Worm (Caenorhabditis elegans) whole organism, young adult: ENCODE data around the gene F43C11.10.

Experiments used
- C06A6.2 ChIP-seq: fragments of 200-800 bp; sonication (Bioruptor generic); conservative IDR thresholded peaks from 2 replicates; pipeline ENCODE4 v1.3.6; 2022; ENCODE audit warnings: missing genetic modification characterization, missing compliant biosample characterization
- C17E4.6 ChIP-seq: fragments of 200-800 bp; sonication (Bioruptor generic); IDR thresholded peaks from 2 replicates; pipeline ENCODE4 v1.3.6; 2022; ENCODE audit warnings: missing genetic modification reagents, missing genetic modification characterization, missing compliant biosample characterization
- F37B4.10 ChIP-seq: fragments of 200-800 bp; sonication (Bioruptor generic); IDR thresholded peaks from 2 replicates; pipeline ENCODE4 v1.3.6; 2022; ENCODE audit warnings: missing genetic modification characterization, missing compliant biosample characterization
- F39B2.1 ChIP-seq: fragments of 200-800 bp; sonication (Bioruptor generic); IDR thresholded peaks from 2 replicates; pipeline ENCODE4 v1.3.6; 2022; ENCODE audit warnings: missing genetic modification reagents, missing genetic modification characterization, missing compliant biosample characterization
- F49E8.2 ChIP-seq: sonication (generic microtip); optimal IDR thresholded peaks from 3 replicates; lab custom pipeline; 2017; ENCODE audit warnings: missing genetic modification characterization, mild to moderate bottlenecking, missing compliant biosample characterization, antibody characterized with exemption, moderate library complexity; ENCODE audit not compliant: insufficient read depth
- F52B5.7 ChIP-seq: sonication (generic microtip); optimal IDR thresholded peaks from 2 replicates; lab custom pipeline; 2016; ENCODE audit warnings: mild to moderate bottlenecking, missing genetic modification characterization, missing compliant biosample characterization
- Y95B8A.8 ChIP-seq: fragments of 200-800 bp; sonication (Bioruptor generic); IDR thresholded peaks from 2 replicates; pipeline ENCODE4 v1.3.6; 2022; ENCODE audit warnings: missing genetic modification reagents, missing genetic modification characterization, missing compliant biosample characterization
- attf-3 ChIP-seq: fragments of 200-800 bp; sonication (Bioruptor generic); conservative IDR thresholded peaks from 2 replicates; pipeline ENCODE4 v1.3.6; 2022; ENCODE audit warnings: missing genetic modification reagents, missing genetic modification characterization, missing compliant biosample characterization
- attf-5 ChIP-seq: fragments of 200-800 bp; sonication (Bioruptor generic); optimal IDR thresholded peaks from 2 replicates; lab custom pipeline; 2018; ENCODE audit warnings: mild to moderate bottlenecking, missing genetic modification characterization, missing compliant biosample characterization
- cebp-1 ChIP-seq, 2 experiments: fragments of 200-800 bp in 1 of 2; sonication (Bioruptor generic) in 1 of 2; sonication (generic microtip) in 1 of 2; IDR thresholded peaks in 1 of 2; optimal IDR thresholded peaks in 1 of 2; 2 replicates each; pipeline versions ENCODE4 v1.3.6 to Lab custom; 2017 to 2022; ENCODE audit warnings: missing compliant biosample characterization in 2 of 2, missing genetic modification characterization in 2 of 2, mild to moderate bottlenecking in 1 of 2, missing genetic modification reagents in 1 of 2, moderate library complexity in 1 of 2
- cebp-2 ChIP-seq: fragments of 200-800 bp; sonication (Bioruptor generic); IDR thresholded peaks from 2 replicates; pipeline ENCODE4 v1.3.6; 2022; ENCODE audit warnings: missing genetic modification characterization, missing compliant biosample characterization
- ceh-27 ChIP-seq: fragments of 200-800 bp; sonication (Bioruptor generic); optimal IDR thresholded peaks from 2 replicates; lab custom pipeline; 2018; ENCODE audit warnings: mild to moderate bottlenecking, missing genetic modification characterization, moderate library complexity, missing compliant biosample characterization
- dpff-1 ChIP-seq: sonication (generic microtip); optimal IDR thresholded peaks from 2 replicates; lab custom pipeline; 2017; ENCODE audit warnings: mild to moderate bottlenecking, missing genetic modification characterization, missing compliant biosample characterization
- egl-44 ChIP-seq: fragments of 200-800 bp; sonication (Bioruptor generic); IDR thresholded peaks from 2 replicates; pipeline ENCODE4 v1.3.6; 2022; ENCODE audit warnings: missing genetic modification reagents, missing genetic modification characterization, missing compliant biosample characterization
- hlh-12 ChIP-seq: sonication (generic microtip); optimal IDR thresholded peaks from 2 replicates; lab custom pipeline; 2016; ENCODE audit warnings: missing genetic modification characterization, missing compliant biosample characterization
- hsf-1 ChIP-seq: fragments of 200-800 bp; sonication (Bioruptor generic); IDR thresholded peaks from 2 replicates; pipeline ENCODE4 v1.3.6; 2022; ENCODE audit warnings: missing genetic modification reagents, missing genetic modification characterization, missing compliant biosample characterization
- lag-1 ChIP-seq: fragments of 200-800 bp; sonication (Bioruptor generic); IDR thresholded peaks from 2 replicates; pipeline ENCODE4 v1.3.6; 2022; ENCODE audit warnings: missing genetic modification reagents, missing genetic modification characterization, missing compliant biosample characterization
- lir-1 ChIP-seq: fragments of 200-800 bp; sonication (Bioruptor generic); conservative IDR thresholded peaks from 2 replicates; pipeline ENCODE4 v1.3.6; 2022; ENCODE audit warnings: missing genetic modification reagents, missing genetic modification characterization, missing compliant biosample characterization
- madf-10 ChIP-seq: sonication (generic microtip); optimal IDR thresholded peaks from 2 replicates; lab custom pipeline; 2016; ENCODE audit warnings: mild to moderate bottlenecking, missing genetic modification characterization, missing compliant biosample characterization
- mel-28 ChIP-seq: sonication (generic microtip); optimal IDR thresholded peaks from 2 replicates; lab custom pipeline; 2016; ENCODE audit warnings: borderline replicate concordance, mild to moderate bottlenecking, missing genetic modification characterization, missing compliant biosample characterization
- nhr-80 ChIP-seq: sonication (generic microtip); optimal IDR thresholded peaks from 2 replicates; lab custom pipeline; 2016; ENCODE audit warnings: missing genetic modification characterization, missing compliant biosample characterization
- nhr-90 ChIP-seq: sonication (generic microtip); optimal IDR thresholded peaks from 2 replicates; lab custom pipeline; 2016; ENCODE audit warnings: missing genotype, mild to moderate bottlenecking, missing genetic modification characterization, missing compliant biosample characterization
- pbrm-1 ChIP-seq: fragments of 200-800 bp; sonication (Bioruptor generic); IDR thresholded peaks from 2 replicates; pipeline ENCODE4 v1.3.6; 2022; ENCODE audit warnings: missing genetic modification reagents, missing genetic modification characterization, missing compliant biosample characterization
- rcor-1 ChIP-seq: fragments of 200-800 bp; sonication (Bioruptor generic); IDR thresholded peaks from 2 replicates; pipeline ENCODE4 v1.3.6; 2022; ENCODE audit warnings: missing genetic modification reagents, missing genetic modification characterization, missing compliant biosample characterization
- rec-8 ChIP-seq, 2 experiments: sonication (generic microtip); optimal IDR thresholded peaks; 2 replicates each; lab custom pipeline; 2016; ENCODE audit warnings: mild to moderate bottlenecking in 2 of 2, missing genetic modification characterization in 2 of 2, missing genetic modification reagents in 2 of 2, missing genotype in 2 of 2, missing biosample characterization in 1 of 2, missing compliant biosample characterization in 1 of 2, moderate library complexity in 1 of 2
- sdz-38 ChIP-seq: sonication (generic microtip); optimal IDR thresholded peaks from 2 replicates; lab custom pipeline; 2016; ENCODE audit warnings: missing genotype, missing genetic modification characterization, missing compliant biosample characterization
- snpc-1.3 ChIP-seq: sonication (generic microtip); optimal IDR thresholded peaks from 2 replicates; lab custom pipeline; 2017; ENCODE audit warnings: missing genetic modification characterization, mild to moderate bottlenecking, missing compliant biosample characterization, antibody characterized with exemption, moderate library complexity, missing genotype, missing genetic modification reagents; ENCODE audit not compliant: insufficient read depth
- somi-1 ChIP-seq: fragments of 200-800 bp; sonication (Bioruptor generic); optimal IDR thresholded peaks from 2 replicates; lab custom pipeline; 2018; ENCODE audit warnings: mild to moderate bottlenecking, missing genetic modification characterization, missing compliant biosample characterization
- tlf-1 ChIP-seq: fragments of 200-800 bp; sonication (Bioruptor generic); optimal IDR thresholded peaks from 2 replicates; lab custom pipeline; 2018; ENCODE audit warnings: mild to moderate bottlenecking, missing genetic modification characterization, missing compliant biosample characterization
- unc-130 ChIP-seq: sonication (generic microtip); optimal IDR thresholded peaks from 2 replicates; lab custom pipeline; 2016; ENCODE audit warnings: missing genetic modification reagents, missing genetic modification characterization, missing compliant biosample characterization
- xnd-1 ChIP-seq: sonication (generic microtip); optimal IDR thresholded peaks from 2 replicates; lab custom pipeline; 2016; ENCODE audit warnings: missing genotype, missing genetic modification reagents, missing genetic modification characterization, missing compliant biosample characterization
- ztf-22 ChIP-seq: fragments of 200-800 bp; sonication (Bioruptor generic); optimal IDR thresholded peaks from 2 replicates; lab custom pipeline; 2018; ENCODE audit warnings: mild to moderate bottlenecking, missing genetic modification characterization, moderate library complexity, missing compliant biosample characterization
- ztf-3 ChIP-seq: fragments of 200-800 bp; sonication (Bioruptor generic); optimal IDR thresholded peaks from 2 replicates; lab custom pipeline; 2018; ENCODE audit warnings: mild to moderate bottlenecking, missing genetic modification characterization, missing compliant biosample characterization

Gene F43C11.10

DNA sequence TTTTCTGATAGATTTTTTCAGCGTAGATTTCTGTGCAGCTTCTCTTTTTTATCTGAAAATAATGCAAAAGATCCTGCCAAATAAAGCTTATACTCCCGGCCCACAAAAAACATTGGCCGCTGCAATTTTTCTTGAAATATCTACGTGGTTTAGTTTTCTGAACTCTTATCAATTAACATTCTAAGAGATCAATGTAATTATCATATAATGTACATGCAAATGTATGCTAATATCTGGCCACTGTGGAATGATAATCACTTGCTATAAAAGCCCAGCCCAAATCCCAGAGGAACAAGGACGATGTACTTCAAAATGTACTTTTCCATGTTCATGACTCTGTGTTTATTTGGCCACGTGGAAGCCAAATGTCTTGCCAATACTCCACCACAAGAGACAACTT, 2.0 kb upstream of the F43C11.10 start, which contains the start of gene F43C11.2:
Gene F43C11.2 (plus strand): TSS at position 301 of the 400 bp plus-strand sequence.
- no peak for TF ChIP-seq lir-1 (GFP tag; lab: Robert Waterston, UW)
- no peak for TF ChIP-seq F37B4.10 (GFP tag; lab: Robert Waterston, UW)
- no peak for TF ChIP-seq F39B2.1 (GFP tag; lab: Robert Waterston, UW)
- no peak for TF ChIP-seq rcor-1 (GFP tag; lab: Robert Waterston, UW)
- no peak for TF ChIP-seq pbrm-1 (GFP tag; lab: Robert Waterston, UW)
- TF ChIP-seq, all 124 proteins: peak for 0

DNA sequence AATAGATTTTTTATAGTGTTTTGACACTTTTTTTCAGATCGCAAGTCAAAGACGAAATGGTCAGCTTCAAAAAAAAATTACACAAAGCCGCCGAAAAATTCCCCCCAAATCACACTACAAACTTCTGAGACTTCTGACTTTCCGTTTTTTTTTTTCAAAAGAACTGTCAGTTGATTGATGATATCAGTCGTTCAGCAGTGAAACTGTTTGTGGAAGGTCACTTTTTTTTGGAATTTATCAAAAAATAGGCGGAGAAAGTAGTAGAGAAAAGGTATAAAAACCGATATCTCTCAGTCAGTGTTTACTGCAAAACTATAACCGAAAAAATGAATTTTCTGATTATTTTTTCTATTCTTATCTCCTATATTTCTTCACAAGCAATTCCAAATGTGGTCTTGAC, 566 bp upstream of the F43C11.10 start, which contains the start of gene F43C11.3:
Gene F43C11.3 (plus strand): TSS at position 301 of the 400 bp plus-strand sequence.
- TF ChIP-seq rec-8 (tag; optimal IDR thresholded peaks at IDR 0.05; lab: Kevin White, UChicago) (no peak), sdz-38 (tag; lab: Kevin White, UChicago) (no peak), nhr-90 (tag; lab: Kevin White, UChicago) (no peak), ceh-27 (GFP tag; lab: Kevin White, UChicago) (no peak), ztf-3 (GFP tag; lab: Kevin White, UChicago) (no peak), mel-28 (tag; lab: Kevin White, UChicago) (no peak), snpc-1.3 (no peak), nhr-80 (no peak), cebp-1 (GFP tag; IDR thresholded peaks at IDR 0.05; lab: Robert Waterston, UW) (no peak), cebp-1 (tag; optimal IDR thresholded peaks at IDR 0.05; lab: Kevin White, UChicago) (no peak), Y95B8A.8 (GFP tag; lab: Robert Waterston, UW) (no peak), ztf-22 (GFP tag; lab: Kevin White, UChicago) (no peak), F52B5.7 (no peak), F49E8.2 (tag; lab: Kevin White, UChicago) (no peak), dpff-1 (tag; lab: Kevin White, UChicago) (no peak), C17E4.6 (GFP tag; lab: Robert Waterston, UW) (no peak), unc-130 (GFP tag; lab: Kevin White, UChicago) (no peak), lag-1 (GFP tag; lab: Robert Waterston, UW) (no peak), cebp-2 (GFP tag; lab: Robert Waterston, UW) (no peak), tlf-1 (no peak)
- TF ChIP-seq, all 124 proteins: peak for 0

DNA sequence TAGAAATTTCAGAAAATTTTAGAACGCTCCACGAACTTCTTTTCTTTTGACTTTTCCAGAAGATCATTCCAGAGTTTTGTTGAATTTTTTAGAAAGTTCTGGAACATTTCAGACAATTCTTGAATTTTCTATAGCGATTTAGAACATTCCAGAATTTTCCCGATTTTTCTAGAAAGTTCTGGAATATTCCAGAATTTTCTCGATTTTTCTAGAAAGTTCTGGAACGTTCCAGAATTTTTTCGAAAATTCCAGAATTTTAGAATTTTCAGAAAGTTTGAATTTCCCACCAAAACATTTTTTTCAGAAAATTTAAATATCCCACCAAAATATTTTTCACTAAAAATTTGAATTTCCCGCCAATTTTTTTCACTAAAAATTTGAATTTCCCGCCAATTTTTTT, 4.4 kb downstream of the F43C11.10 start:
- TF ChIP-seq hsf-1 (GFP tag; lab: Robert Waterston, UW), result peak; percentile 93
- TF ChIP-seq, all 124 proteins: peak for 1; not testable (repeated sequence) for 123

DNA sequence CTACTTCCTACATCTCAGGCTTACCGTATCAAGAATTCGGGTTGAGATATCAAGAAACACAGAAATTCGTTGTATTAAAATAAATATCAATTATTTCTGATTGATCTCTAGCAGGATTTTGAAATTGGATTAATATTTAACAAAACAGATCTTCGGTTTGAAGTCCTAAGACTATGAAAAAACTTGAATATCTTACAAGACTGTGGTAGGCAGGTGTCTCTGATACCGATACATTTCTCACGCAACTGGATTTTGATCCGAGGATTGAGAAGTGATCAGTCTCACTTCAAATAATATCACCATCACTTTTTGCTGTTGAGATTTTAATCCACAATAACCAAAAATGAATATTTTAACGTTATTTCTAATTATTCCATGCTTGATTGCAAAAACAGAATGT, 5.8 kb downstream of the F43C11.10 start, which contains the start of gene F43C11.4:
Gene F43C11.4 (plus strand): TSS at position 301 of the 400 bp plus-strand sequence.
- TF ChIP-seq hlh-12 (tag; lab: Kevin White, UChicago) (no peak), nhr-80 (no peak), C06A6.2 (no peak), F49E8.2 (tag; lab: Kevin White, UChicago) (no peak), hsf-1 (GFP tag; lab: Robert Waterston, UW) (no peak), tlf-1 (no peak), egl-44 (GFP tag; lab: Robert Waterston, UW) (no peak), somi-1 (no peak), C17E4.6 (GFP tag; lab: Robert Waterston, UW) (no peak)

DNA sequence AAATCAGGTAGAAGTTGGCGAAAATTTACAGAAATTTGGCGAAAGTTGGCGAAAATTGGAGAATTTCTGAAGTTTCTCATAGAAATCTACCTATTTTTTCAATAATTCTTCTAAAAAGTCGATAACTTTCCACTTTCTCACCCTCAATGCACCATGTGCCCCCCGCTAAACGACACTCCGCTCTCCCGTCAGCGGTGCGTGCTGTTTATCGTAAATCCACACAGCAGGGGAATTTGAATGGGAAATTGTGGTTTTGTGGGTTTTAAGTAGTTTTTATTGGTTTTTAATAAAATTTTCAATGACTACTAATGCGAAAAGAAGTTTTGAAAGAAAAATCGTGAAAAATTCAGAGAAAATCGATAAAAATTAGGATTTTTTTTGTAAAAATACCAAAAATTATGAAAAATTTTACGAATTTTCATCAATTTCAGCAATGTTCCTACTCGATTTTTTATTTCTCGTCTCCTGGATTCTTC, 10.4 kb downstream of the F43C11.10 start, which contains the start of gene F43C11.6:
Gene F43C11.6 (plus strand): TSS at position 426 of the 476 bp plus-strand sequence.
- no peak for TF ChIP-seq madf-10 (tag; lab: Kevin White, UChicago)
- TF ChIP-seq F52B5.7, result no peak
- no peak for TF ChIP-seq xnd-1 (tag; lab: Kevin White, UChicago)
- no peak for TF ChIP-seq F49E8.2 (tag; lab: Kevin White, UChicago)
- peak; percentile 25 for TF ChIP-seq attf-5 (GFP tag; lab: Kevin White, UChicago)
- TF ChIP-seq attf-3, result peak; percentile 89
- TF ChIP-seq Y95B8A.8 (GFP tag; lab: Robert Waterston, UW), result no peak
